Comparison of ENCODE assay signal across 4 worm cellular contexts in the genomic region with DNA sequence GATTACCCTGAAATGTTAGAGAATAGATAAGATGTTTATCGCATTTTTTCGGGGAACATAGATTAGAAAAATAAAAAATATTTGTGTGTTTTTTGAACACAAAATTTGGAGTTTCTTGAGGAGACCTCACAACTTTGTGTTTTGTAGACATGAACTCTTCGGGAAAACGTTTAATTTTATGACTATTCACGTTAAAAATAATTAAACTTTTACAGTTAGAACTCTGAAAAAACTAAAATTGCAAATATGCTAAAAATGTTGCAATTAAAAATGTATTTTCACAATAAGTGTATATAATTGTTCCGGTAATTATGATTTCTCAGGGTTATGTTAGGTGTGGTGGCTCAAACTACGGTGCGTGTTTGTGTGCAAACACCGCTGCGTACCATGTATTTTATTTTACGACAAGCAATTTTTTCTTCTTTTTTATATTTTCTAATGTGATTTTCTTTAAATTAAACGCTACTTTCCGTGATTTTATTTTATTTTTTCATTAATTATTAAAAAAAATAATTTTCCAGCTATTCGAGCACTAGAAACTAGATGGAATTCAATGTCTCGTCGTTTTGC.
TF ChIP-seq lines count a peak whose summit lies in the region.

Gene F57C2.5 (minus strand): TSS at position 7 of the 570 bp plus-strand sequence.
Gene spat-1 (plus strand): TSS at position 520 of the 570 bp plus-strand sequence.

TF ChIP-seq in whole organism, L2 larva, 48 proteins besides CTCF, POLR2A, EP300 and RAD21 (continued from another document):
- TF ChIP-seq alr-1 (tag; optimal IDR thresholded peaks at IDR 0.05; lab: Kevin White, UChicago) (no peak), unc-62 (GFP tag; optimal IDR thresholded peaks at IDR 0.05; lab: Kevin White, UChicago) (no peak), dmd-4 (tag; optimal IDR thresholded peaks at IDR 0.05; lab: Kevin White, UChicago) (no peak), nhr-10 (tag; optimal IDR thresholded peaks at IDR 0.05; lab: Kevin White, UChicago) (no peak), nhr-21 (tag; optimal IDR thresholded peaks at IDR 0.05; lab: Kevin White, UChicago) (no peak), mbf-1 (tag; optimal IDR thresholded peaks at IDR 0.05; lab: Kevin White, UChicago) (no peak), blmp-1 (tag; optimal IDR thresholded peaks at IDR 0.05; lab: Kevin White, UChicago; ENCODE audit: insufficient read depth) (no peak), skn-1 (tag; optimal IDR thresholded peaks at IDR 0.05; lab: Kevin White, UChicago) (no peak), ztf-1 (GFP tag; conservative IDR thresholded peaks at IDR 0.05; lab: Robert Waterston, UW) (no peak), elt-1 (tag; optimal IDR thresholded peaks at IDR 0.05; lab: Kevin White, UChicago) (no peak), C34F6.9 (tag; optimal IDR thresholded peaks at IDR 0.05; lab: Kevin White, UChicago) (peak; percentile 81), nhr-25 (tag; optimal IDR thresholded peaks at IDR 0.05; lab: Kevin White, UChicago) (peak; percentile 63), F13H6.1 (tag; optimal IDR thresholded peaks at IDR 0.05; lab: Kevin White, UChicago) (peak; percentile 59), nhr-77 (tag; optimal IDR thresholded peaks at IDR 0.05; lab: Kevin White, UChicago) (no peak), R02D3.7 (tag; optimal IDR thresholded peaks at IDR 0.05; lab: Kevin White, UChicago) (no peak), ama-1 (optimal IDR thresholded peaks at IDR 0.05; lab: Kevin White, UChicago) (no peak), unc-55 (GFP tag; optimal IDR thresholded peaks at IDR 0.05; lab: Kevin White, UChicago) (peak; percentile 88), lin-39 (tag; optimal IDR thresholded peaks at IDR 0.05; lab: Kevin White, UChicago) (no peak), Y55F3AM.14 (GFP tag; optimal IDR thresholded peaks at IDR 0.05; lab: Kevin White, UChicago) (no peak), crh-2 (tag; optimal IDR thresholded peaks at IDR 0.05; lab: Kevin White, UChicago) (peak; percentile 70), sma-3 (GFP tag; optimal IDR thresholded peaks at IDR 0.05; lab: Kevin White, UChicago) (peak; percentile 84), nhr-237 (tag; optimal IDR thresholded peaks at IDR 0.05; lab: Kevin White, UChicago) (no peak), ztf-11 (tag; optimal IDR thresholded peaks at IDR 0.05; lab: Kevin White, UChicago) (no peak), gmeb-1 (tag; optimal IDR thresholded peaks at IDR 0.05; lab: Kevin White, UChicago) (peak; percentile 33), peb-1 (tag; optimal IDR thresholded peaks at IDR 0.05; lab: Kevin White, UChicago) (no peak), lsy-2 (tag; optimal IDR thresholded peaks at IDR 0.05; lab: Kevin White, UChicago) (peak; percentile 82 to 98), mab-5 (tag; optimal IDR thresholded peaks at IDR 0.05; lab: Kevin White, UChicago) (no peak)
TF ChIP-seq in whole organism, L2 larva: peak in this region for 12.

TF ChIP-seq in whole organism, L4 larva, 104 proteins besides CTCF, POLR2A, EP300 and RAD21 (continued from another document and continues in another):
- TF ChIP-seq unc-62 (GFP tag; optimal IDR thresholded peaks at IDR 0.05 in 1 of 2; lab: Kevin White, UChicago) = peak in 1 of 2 experiments; percentile 73
- no peak for TF ChIP-seq unc-62 (tag; optimal IDR thresholded peaks at IDR 0.05; lab: Kevin White, UChicago)
- TF ChIP-seq zip-11 (GFP tag; IDR thresholded peaks at IDR 0.05; lab: Robert Waterston, UW) = no peak
- no peak for TF ChIP-seq ztf-11 (tag; optimal IDR thresholded peaks at IDR 0.05; lab: Kevin White, UChicago)
- TF ChIP-seq mes-2 (tag; optimal IDR thresholded peaks at IDR 0.05; lab: Kevin White, UChicago; ENCODE audit: poor library complexity, severe bottlenecking) = peak; percentile 87
- TF ChIP-seq mep-1 (tag; optimal IDR thresholded peaks at IDR 0.05; lab: Kevin White, UChicago) = peak; percentile 75
- TF ChIP-seq rbr-2 (tag; optimal IDR thresholded peaks at IDR 0.05; lab: Kevin White, UChicago) = peak; percentile 63
- no peak for TF ChIP-seq nhr-48 (tag; optimal IDR thresholded peaks at IDR 0.05; lab: Kevin White, UChicago)
- TF ChIP-seq T26A8.4 (GFP tag; IDR thresholded peaks at IDR 0.05; lab: Robert Waterston, UW) = no peak
- no peak for TF ChIP-seq dmd-8 (GFP tag; IDR thresholded peaks at IDR 0.05; lab: Robert Waterston, UW)
- TF ChIP-seq egl-27 (tag; optimal IDR thresholded peaks at IDR 0.05; lab: Kevin White, UChicago) = no peak
- TF ChIP-seq Y5F2A.4 (GFP tag; optimal IDR thresholded peaks at IDR 0.05; lab: Kevin White, UChicago) = no peak
- no peak for TF ChIP-seq ceh-32 (tag; optimal IDR thresholded peaks at IDR 0.05; lab: Kevin White, UChicago; ENCODE audit: poor library complexity)
- peak; percentile 59; the same call in 1 of the 2 replicates for TF ChIP-seq ceh-44 (GFP tag; IDR thresholded peaks at IDR 0.05; lab: Robert Waterston, UW)
- no peak for TF ChIP-seq sdz-12 (GFP tag; optimal IDR thresholded peaks at IDR 0.05; lab: Kevin White, UChicago)
- no peak for TF ChIP-seq mxl-2 (GFP tag; conservative IDR thresholded peaks at IDR 0.05; lab: Robert Waterston, UW)
- TF ChIP-seq set-16 (GFP tag; IDR thresholded peaks at IDR 0.05; lab: Robert Waterston, UW) = no peak
- peak; percentile 58 for TF ChIP-seq dve-1 (tag; optimal IDR thresholded peaks at IDR 0.05; lab: Kevin White, UChicago; ENCODE audit: insufficient read depth)
- no peak for TF ChIP-seq zfp-2 (tag; optimal IDR thresholded peaks at IDR 0.05; lab: Kevin White, UChicago)
- TF ChIP-seq attf-4 (tag; optimal IDR thresholded peaks at IDR 0.05; lab: Kevin White, UChicago) = no peak
- no peak for TF ChIP-seq php-3 (GFP tag; IDR thresholded peaks at IDR 0.05; lab: Robert Waterston, UW)
- TF ChIP-seq Y48G9A.11 (GFP tag; IDR thresholded peaks at IDR 0.05; lab: Robert Waterston, UW) = no peak
- TF ChIP-seq ceh-28 (tag; optimal IDR thresholded peaks at IDR 0.05; lab: Kevin White, UChicago) = no peak
- TF ChIP-seq nhr-111 (GFP tag; optimal IDR thresholded peaks at IDR 0.05; lab: Kevin White, UChicago) = no peak
- TF ChIP-seq ZK337.2 (GFP tag; IDR thresholded peaks at IDR 0.05; lab: Robert Waterston, UW) = no peak
- peak; percentile 53; the same call in 1 of the 2 replicates for TF ChIP-seq hmg-1.1 (GFP tag; IDR thresholded peaks at IDR 0.05; lab: Robert Waterston, UW)
- no peak for TF ChIP-seq arid-1 (GFP tag; conservative IDR thresholded peaks at IDR 0.05; lab: Robert Waterston, UW)
- TF ChIP-seq zip-2 (tag; optimal IDR thresholded peaks at IDR 0.05; lab: Kevin White, UChicago) = no peak
- TF ChIP-seq ama-1 (optimal IDR thresholded peaks at IDR 0.05; lab: Kevin White, UChicago) = no peak
- TF ChIP-seq D1046.2 (GFP tag; IDR thresholded peaks at IDR 0.05; lab: Robert Waterston, UW) = no peak
- no peak for TF ChIP-seq skn-1 (tag; optimal IDR thresholded peaks at IDR 0.05; lab: Kevin White, UChicago)
- peak; percentile 36 for TF ChIP-seq spr-1 (tag; optimal IDR thresholded peaks at IDR 0.05; lab: Kevin White, UChicago)
- TF ChIP-seq tag-97 (GFP tag; IDR thresholded peaks at IDR 0.05; lab: Robert Waterston, UW) = no peak
- no peak for TF ChIP-seq F26F4.8 (GFP tag; conservative IDR thresholded peaks at IDR 0.05; lab: Robert Waterston, UW)

TF ChIP-seq in whole organism, late embryonic, 69 proteins besides CTCF, POLR2A, EP300 and RAD21 (continued from another document and continues in another):
- peak; percentile 91 for TF ChIP-seq pqm-1 (tag; optimal IDR thresholded peaks at IDR 0.05; lab: Kevin White, UChicago)
- peak; percentile 79 for TF ChIP-seq hlh-15 (tag; optimal IDR thresholded peaks at IDR 0.05; lab: Kevin White, UChicago)
- TF ChIP-seq tbx-2 (tag; optimal IDR thresholded peaks at IDR 0.05; lab: Kevin White, UChicago) = peak; percentile 95
- TF ChIP-seq ceh-22 (tag; optimal IDR thresholded peaks at IDR 0.05; lab: Kevin White, UChicago) = no peak
- peak; percentile 53 for TF ChIP-seq ceh-24 (tag; optimal IDR thresholded peaks at IDR 0.05; lab: Kevin White, UChicago)
- TF ChIP-seq hlh-13 (GFP tag; optimal IDR thresholded peaks at IDR 0.05; lab: Kevin White, UChicago) = no peak
- peak; percentile 73 for TF ChIP-seq mec-3 (tag; optimal IDR thresholded peaks at IDR 0.05; lab: Kevin White, UChicago; ENCODE audit: borderline replicate concordance)
- no peak for TF ChIP-seq gmeb-2 (tag; optimal IDR thresholded peaks at IDR 0.05; lab: Kevin White, UChicago)
- peak; percentile 80 for TF ChIP-seq ztf-16 (tag; optimal IDR thresholded peaks at IDR 0.05; lab: Kevin White, UChicago)
- TF ChIP-seq hlh-6 (tag; optimal IDR thresholded peaks at IDR 0.05; lab: Kevin White, UChicago) = peak; percentile 6
- peak; percentile 19 for TF ChIP-seq npax-4 (tag; optimal IDR thresholded peaks at IDR 0.05; lab: Kevin White, UChicago)
- TF ChIP-seq ets-4 (tag; optimal IDR thresholded peaks at IDR 0.05; lab: Kevin White, UChicago) = peak; percentile 97
- peak; percentile 96 for TF ChIP-seq ceh-2 (tag; optimal IDR thresholded peaks at IDR 0.05; lab: Kevin White, UChicago)
- TF ChIP-seq ceh-31 (tag; optimal IDR thresholded peaks at IDR 0.05; lab: Kevin White, UChicago) = peak; percentile 99
- TF ChIP-seq sdc-2 (tag; optimal IDR thresholded peaks at IDR 0.05; lab: Kevin White, UChicago) = peak; percentile 21
- peak; percentile 90 for TF ChIP-seq elt-2 (tag; optimal IDR thresholded peaks at IDR 0.05; lab: Kevin White, UChicago)
- no peak for TF ChIP-seq fkh-10 (GFP tag; optimal IDR thresholded peaks at IDR 0.05; lab: Kevin White, UChicago)
- peak; percentile 86 for TF ChIP-seq unc-42 (tag; optimal IDR thresholded peaks at IDR 0.05; lab: Kevin White, UChicago)
- TF ChIP-seq Y22D7AL.16 (tag; optimal IDR thresholded peaks at IDR 0.05; lab: Kevin White, UChicago) = no peak
- no peak for TF ChIP-seq C38D4.7 (GFP tag; optimal IDR thresholded peaks at IDR 0.05; lab: Kevin White, UChicago)
- no peak for TF ChIP-seq odd-2 (tag; optimal IDR thresholded peaks at IDR 0.05; lab: Kevin White, UChicago)
- no peak for TF ChIP-seq sox-4 (tag; optimal IDR thresholded peaks at IDR 0.05; lab: Kevin White, UChicago)
- TF ChIP-seq nhr-11 (tag; optimal IDR thresholded peaks at IDR 0.05; lab: Kevin White, UChicago) = no peak
- TF ChIP-seq unc-3 (GFP tag; conservative IDR thresholded peaks at IDR 0.05; lab: Robert Waterston, UW) = no peak
- TF ChIP-seq unc-3 (tag; optimal IDR thresholded peaks at IDR 0.05; lab: Kevin White, UChicago) = peak; percentile 74
- peak; percentile 70 for TF ChIP-seq ceh-18 (tag; optimal IDR thresholded peaks at IDR 0.05; lab: Kevin White, UChicago)
- TF ChIP-seq ceh-34 (tag; optimal IDR thresholded peaks at IDR 0.05; lab: Kevin White, UChicago) = peak; percentile 80
- peak; percentile 94 for TF ChIP-seq C08G9.2 (tag; optimal IDR thresholded peaks at IDR 0.05; lab: Kevin White, UChicago)
- peak; percentile 79 for TF ChIP-seq pag-3 (tag; optimal IDR thresholded peaks at IDR 0.05; lab: Kevin White, UChicago; ENCODE audit: borderline replicate concordance)
- TF ChIP-seq hlh-30 (tag; optimal IDR thresholded peaks at IDR 0.05; lab: Kevin White, UChicago; ENCODE audit: insufficient read depth) = no peak
- TF ChIP-seq F13H6.1 (tag; optimal IDR thresholded peaks at IDR 0.05; lab: Kevin White, UChicago) = peak; percentile 92
- TF ChIP-seq pha-2 (tag; optimal IDR thresholded peaks at IDR 0.05; lab: Kevin White, UChicago) = peak; percentile 61
- TF ChIP-seq pros-1 (tag; optimal IDR thresholded peaks at IDR 0.05; lab: Kevin White, UChicago) = no peak
- TF ChIP-seq hlh-8 (tag; optimal IDR thresholded peaks at IDR 0.05; lab: Kevin White, UChicago) = peak; percentile 96
- no peak for TF ChIP-seq T23F11.4 (GFP tag; optimal IDR thresholded peaks at IDR 0.05; lab: Kevin White, UChicago)
- TF ChIP-seq lim-6 (tag; optimal IDR thresholded peaks at IDR 0.05; lab: Kevin White, UChicago) = peak; percentile 93

TF ChIP-seq in whole organism, mixed stage, embryonic, 35 proteins besides CTCF, POLR2A, EP300 and RAD21 (continued from another document):
- TF ChIP-seq ceh-39 (tag; optimal IDR thresholded peaks at IDR 0.05; lab: Kevin White, UChicago) = no peak
- peak; percentile 31 for TF ChIP-seq unc-120 (tag; optimal IDR thresholded peaks at IDR 0.05; lab: Kevin White, UChicago; ENCODE audit: poor library complexity, severe bottlenecking)
- TF ChIP-seq elt-1 (tag; optimal IDR thresholded peaks at IDR 0.05; lab: Kevin White, UChicago; ENCODE audit: borderline replicate concordance, insufficient read depth) = no peak
- TF ChIP-seq pha-4 (tag; optimal IDR thresholded peaks at IDR 0.05; lab: Kevin White, UChicago) = no peak
- no peak for TF ChIP-seq zip-8 (tag; optimal IDR thresholded peaks at IDR 0.05; lab: Kevin White, UChicago)
- TF ChIP-seq ceh-83 (GFP tag; optimal IDR thresholded peaks at IDR 0.05; lab: Kevin White, UChicago) = no peak
